Worm (Caenorhabditis elegans): ENCODE measurements around the gene csn-4.

The csn-4 gene

ce11 chrIV:1123357-1123756 lies 36.5 kb upstream of the csn-4 start:
- no peak for TF ChIP-seq lin-15B (tag; optimal IDR thresholded peaks at IDR 0.05)
- TF ChIP-seq set-16 (GFP tag; IDR thresholded peaks at IDR 0.05), result peak; percentile 37; the same call in 1 of the 2 replicates
- no peak for TF ChIP-seq nhr-41 (GFP tag; IDR thresholded peaks at IDR 0.05)
- TF ChIP-seq ztf-11 (tag; optimal IDR thresholded peaks at IDR 0.05), result no peak

ce11 chrIV:1121511-1121910 lies 34.7 kb upstream of the csn-4 start:
- TF ChIP-seq spr-1 (tag; optimal IDR thresholded peaks at IDR 0.05) (no peak), egl-43 (GFP tag; IDR thresholded peaks at IDR 0.05) (0 out of 2 replicates have a peak, but pooled peaks have one; percentile 37), set-16 (GFP tag; IDR thresholded peaks at IDR 0.05) (peak; percentile 91)

DNA sequence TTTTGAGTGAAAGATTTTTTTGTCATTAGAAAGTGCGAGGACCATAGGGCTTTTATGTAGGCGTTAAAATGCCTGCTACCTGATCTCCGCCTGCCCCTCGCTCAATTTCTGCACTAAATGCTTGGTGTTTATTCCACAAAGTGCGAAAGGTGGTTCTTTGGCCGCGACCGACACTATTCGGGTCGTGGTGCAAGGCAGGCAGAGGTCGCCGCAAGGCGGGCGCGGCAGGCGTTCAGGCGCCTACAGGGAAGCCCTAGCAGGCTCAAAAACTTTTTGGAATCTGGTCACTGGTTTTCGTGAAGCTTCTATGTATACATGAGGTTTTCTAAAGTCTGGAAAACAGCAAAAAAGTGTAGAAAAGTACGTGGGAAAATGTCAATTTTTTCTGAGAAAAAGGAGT lies 34.1 kb upstream of the csn-4 start:
- TF ChIP-seq F26F4.8 (GFP tag; conservative IDR thresholded peaks at IDR 0.05) (0 out of 2 replicates have a peak, but pooled peaks have one; percentile 49), nhr-48 (tag; optimal IDR thresholded peaks at IDR 0.05) (no peak), fos-1 (tag; optimal IDR thresholded peaks at IDR 0.05) (no peak), ceh-62 (tag; optimal IDR thresholded peaks at IDR 0.05) (no peak), dmd-6 (GFP tag; IDR thresholded peaks at IDR 0.05) (no peak), mxl-3 (GFP tag; optimal IDR thresholded peaks at IDR 0.05) (no peak), madf-9 (GFP tag; conservative IDR thresholded peaks at IDR 0.05) (no peak), F49E8.2 (tag; optimal IDR thresholded peaks at IDR 0.05; ENCODE audit: borderline replicate concordance) (no peak), unc-130 (GFP tag; optimal IDR thresholded peaks at IDR 0.05) (no peak), skn-1 (tag; optimal IDR thresholded peaks at IDR 0.05) (no peak), hif-1 (tag; optimal IDR thresholded peaks at IDR 0.05) (no peak), tag-97 (GFP tag; IDR thresholded peaks at IDR 0.05) (no peak), dmd-8 (GFP tag; IDR thresholded peaks at IDR 0.05) (no peak), ceh-44 (GFP tag; IDR thresholded peaks at IDR 0.05) (no peak), php-3 (GFP tag; IDR thresholded peaks at IDR 0.05) (no peak), nhr-28 (tag; optimal IDR thresholded peaks at IDR 0.05) (no peak), lir-3 (tag; optimal IDR thresholded peaks at IDR 0.05) (no peak), Y5F2A.4 (GFP tag; optimal IDR thresholded peaks at IDR 0.05) (no peak), egl-43 (GFP tag; IDR thresholded peaks at IDR 0.05) (0 out of 2 replicates have a peak, but pooled peaks have one; percentile 22), daf-19 (GFP tag; conservative IDR thresholded peaks at IDR 0.05) (no peak), ZK546.5 (tag; optimal IDR thresholded peaks at IDR 0.05) (no peak), lin-38 (GFP tag; IDR thresholded peaks at IDR 0.05) (no peak), zfp-2 (tag; optimal IDR thresholded peaks at IDR 0.05) (no peak), dpl-1 (GFP tag; optimal IDR thresholded peaks at IDR 0.05) (no peak), D1046.2 (GFP tag; IDR thresholded peaks at IDR 0.05) (peak; percentile 85; the same call in 1 of the 2 replicates), nhr-76 (tag; optimal IDR thresholded peaks at IDR 0.05) (no peak), mdt-29 (GFP tag; IDR thresholded peaks at IDR 0.05) (no peak), aha-1 (tag) (no peak), set-16 (GFP tag; IDR thresholded peaks at IDR 0.05) (peak; percentile 61), aly-2 (tag; optimal IDR thresholded peaks at IDR 0.05) (no peak), F44E2.7 (GFP tag; IDR thresholded peaks at IDR 0.05) (no peak), nhr-25 (tag; optimal IDR thresholded peaks at IDR 0.05; ENCODE audit: borderline replicate concordance, insufficient read depth) (no peak), unc-62 (GFP tag; optimal IDR thresholded peaks at IDR 0.05 in 1 of 2) (no peak), unc-62 (tag; optimal IDR thresholded peaks at IDR 0.05) (no peak), nhr-102 (tag; optimal IDR thresholded peaks at IDR 0.05) (no peak), nhr-6 (tag; optimal IDR thresholded peaks at IDR 0.05) (no peak)
